Fruit fly (Drosophila melanogaster): Measurements from ENCODE around the gene Task6.

Gene Task6

dm6 chr3R:13645874-13646370 lies 28.4 kb downstream of the Task6 start, which contains the start of gene sqd (continued):
- TF ChIP-seq Aef1 (GFP tag; IDR thresholded peaks at IDR 0.05): no peak
- peak; percentile 52 for TF ChIP-seq nmo (GFP tag; optimal IDR thresholded peaks at IDR 0.05)
- TF ChIP-seq CG9727 (GFP tag; optimal IDR thresholded peaks at IDR 0.05): peak; percentile 61
- TF ChIP-seq eve (GFP tag; optimal IDR thresholded peaks at IDR 0.05): peak in 1 of 2 experiments; percentile 79
- TF ChIP-seq CG9437 (GFP tag; optimal IDR thresholded peaks at IDR 0.05): no peak
- no peak for TF ChIP-seq lbe (GFP tag; optimal IDR thresholded peaks at IDR 0.05)
- no peak for TF ChIP-seq eyg (GFP tag; optimal IDR thresholded peaks at IDR 0.05)
- TF ChIP-seq onecut (GFP tag; IDR thresholded peaks at IDR 0.05): 0 out of 2 replicates have a peak, but pooled peaks have one; percentile 14
- peak; percentile 68 for TF ChIP-seq Meics (GFP tag; optimal IDR thresholded peaks at IDR 0.05)
- peak; percentile 14 for TF ChIP-seq Bteb2 (GFP tag; optimal IDR thresholded peaks at IDR 0.05)
- peak; percentile 47 for TF ChIP-seq CG10654 (GFP tag; optimal IDR thresholded peaks at IDR 0.05)
- no peak for TF ChIP-seq pb (GFP tag; optimal IDR thresholded peaks at IDR 0.05)
- TF ChIP-seq CG13287 (GFP tag; IDR thresholded peaks at IDR 0.05; ENCODE audit: partially characterized antibody): peak; percentile 7; the same call in 1 of the 2 replicates
- TF ChIP-seq pzg (GFP tag; optimal IDR thresholded peaks at IDR 0.05): peak; percentile 58
- TF ChIP-seq CG1602 (GFP tag; optimal IDR thresholded peaks at IDR 0.05): no peak
- peak; percentile 47 for TF ChIP-seq Sry-δ (GFP tag; optimal IDR thresholded peaks at IDR 0.05)
- TF ChIP-seq zen (tag; optimal IDR thresholded peaks at IDR 0.05): peak; percentile 50
- no peak for TF ChIP-seq Ssrp (tag; optimal IDR thresholded peaks at IDR 0.05)
- TF ChIP-seq H15 (GFP tag; IDR thresholded peaks at IDR 0.05): no peak
- no peak for TF ChIP-seq nerfin-2 (GFP tag; IDR thresholded peaks at IDR 0.05; ENCODE audit: partially characterized antibody)
- 0 out of 2 replicates have a peak, but pooled peaks have one; percentile 16 for TF ChIP-seq peb (GFP tag; IDR thresholded peaks at IDR 0.05)
- peak; percentile 18 for TF ChIP-seq CG3995 (GFP tag; optimal IDR thresholded peaks at IDR 0.05)
- no peak for TF ChIP-seq CG10147 (GFP tag; optimal IDR thresholded peaks at IDR 0.05)
- TF ChIP-seq Antp (GFP tag; optimal IDR thresholded peaks at IDR 0.05): peak; percentile 1
- TF ChIP-seq sd (tag; optimal IDR thresholded peaks at IDR 0.05): no peak
- TF ChIP-seq da (GFP tag; optimal IDR thresholded peaks at IDR 0.05): no peak
- TF ChIP-seq CG8478 (optimal IDR thresholded peaks at IDR 0.05): no peak
- TF ChIP-seq gro (GFP tag; optimal IDR thresholded peaks at IDR 0.05): peak; percentile 49
- TF ChIP-seq CG31365 (tag; optimal IDR thresholded peaks at IDR 0.05): peak; percentile 47
- TF ChIP-seq oc (tag; optimal IDR thresholded peaks at IDR 0.05): no peak
- TF ChIP-seq Hr39 (optimal IDR thresholded peaks at IDR 0.05): no peak
- peak; percentile 51; the same call in 1 of the 2 replicates for TF ChIP-seq CG7372 (GFP tag; IDR thresholded peaks at IDR 0.05)
- TF ChIP-seq CG7786 (GFP tag; optimal IDR thresholded peaks at IDR 0.05): peak; percentile 23
- TF ChIP-seq insv (GFP tag; optimal IDR thresholded peaks at IDR 0.05): peak in 1 of 2 experiments; percentile 39
- peak; percentile 58 for TF ChIP-seq CG6813 (GFP tag; optimal IDR thresholded peaks at IDR 0.05)
- TF ChIP-seq Asciz (GFP tag; optimal IDR thresholded peaks at IDR 0.05): peak; percentile 44
- peak; percentile 39 for TF ChIP-seq CG9817 (tag; optimal IDR thresholded peaks at IDR 0.05)
- TF ChIP-seq CG14965 (GFP tag; optimal IDR thresholded peaks at IDR 0.05; ENCODE audit: borderline replicate concordance): no peak
- peak; percentile 90 for TF ChIP-seq Ets65A (GFP tag)
- TF ChIP-seq Hr51 (GFP tag; optimal IDR thresholded peaks at IDR 0.05): peak in 1 of 2 experiments; percentile 27
- peak; percentile 82 for TF ChIP-seq Max (GFP tag; optimal IDR thresholded peaks at IDR 0.05)
- no peak for TF ChIP-seq nau (GFP tag; optimal IDR thresholded peaks at IDR 0.05)
- no peak for TF ChIP-seq Sox102F (GFP tag; optimal IDR thresholded peaks at IDR 0.05)
- peak; percentile 30; the same call in 1 of the 2 replicates for TF ChIP-seq Scr (GFP tag; IDR thresholded peaks at IDR 0.05; ENCODE audit: partially characterized antibody)
- peak; percentile 52 for TF ChIP-seq CG32532 (GFP tag; IDR thresholded peaks at IDR 0.05)
- TF ChIP-seq CG8944 (GFP tag; optimal IDR thresholded peaks at IDR 0.05): peak; percentile 14
- peak; percentile 36 for TF ChIP-seq CG8924 (tag; optimal IDR thresholded peaks at IDR 0.05)
- peak; percentile 37 for TF ChIP-seq CG2120 (GFP tag; optimal IDR thresholded peaks at IDR 0.05)
- no peak for TF ChIP-seq CG4854 (GFP tag; optimal IDR thresholded peaks at IDR 0.05)
- TF ChIP-seq CG12219 (GFP tag; optimal IDR thresholded peaks at IDR 0.05): peak; percentile 43
